Fruit fly (Drosophila melanogaster): ENCODE data around the gene mei-217.

DNA sequence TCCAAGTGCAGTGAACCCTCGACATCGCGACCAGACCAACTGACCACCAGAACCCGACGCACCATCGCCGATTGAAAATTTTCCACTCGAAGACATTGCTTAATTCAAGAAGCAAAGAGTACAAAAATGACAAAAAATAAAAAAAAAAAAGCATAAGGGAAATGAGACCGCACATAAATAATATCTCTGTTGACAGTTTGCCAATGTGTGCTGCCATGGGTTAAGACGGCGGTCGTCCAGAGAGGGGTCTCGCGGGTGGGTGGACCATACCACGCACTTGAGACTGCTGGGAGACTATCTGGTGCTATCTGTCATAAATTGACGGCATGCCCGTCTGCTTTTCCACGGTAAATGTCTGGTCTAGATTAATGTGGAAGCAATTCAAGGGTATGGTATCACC lies 49.4 kb downstream of the mei-217 start:
- no peak for TF ChIP-seq CG8119 (GFP tag; IDR thresholded peaks at IDR 0.05)
- TF ChIP-seq dsx (GFP tag; optimal IDR thresholded peaks at IDR 0.05; ENCODE audit: poor library complexity, severe bottlenecking), result no peak
- no peak for TF ChIP-seq Sox102F (GFP tag; optimal IDR thresholded peaks at IDR 0.05)
- TF ChIP-seq Ets96B (tag; optimal IDR thresholded peaks at IDR 0.05), result no peak
- no peak for TF ChIP-seq achi (GFP tag; optimal IDR thresholded peaks at IDR 0.05)
- TF ChIP-seq CG4318 (GFP tag; optimal IDR thresholded peaks at IDR 0.05), result no peak
- no peak for TF ChIP-seq Met (GFP tag; optimal IDR thresholded peaks at IDR 0.05)
- TF ChIP-seq CG6792 (GFP tag; optimal IDR thresholded peaks at IDR 0.05), result no peak
- no peak for TF ChIP-seq spab (GFP tag; optimal IDR thresholded peaks at IDR 0.05)
- TF ChIP-seq fd85E (GFP tag; optimal IDR thresholded peaks at IDR 0.05), result no peak
- no peak for TF ChIP-seq Gug (GFP tag; IDR thresholded peaks at IDR 0.05)
- TF ChIP-seq esn (GFP tag; optimal IDR thresholded peaks at IDR 0.05), result no peak
- TF ChIP-seq Lpt (GFP tag; optimal IDR thresholded peaks at IDR 0.05), result no peak
- TF ChIP-seq CG34406 (GFP tag; optimal IDR thresholded peaks at IDR 0.05), result no peak
